Worm (Caenorhabditis elegans): ENCODE data around the gene ZK742.7.

The ZK742.7 gene

ce11 chrV:7808444-7808843 lies 10.3 kb downstream of the ZK742.7 start:
- TF ChIP-seq swsn-7 (tag; optimal IDR thresholded peaks at IDR 0.05) (no peak), zag-1 (tag; optimal IDR thresholded peaks at IDR 0.05) (no peak), C34B4.2 (tag; optimal IDR thresholded peaks at IDR 0.05) (no peak), efl-1 (optimal IDR thresholded peaks at IDR 0.05) (no peak), efl-1 (GFP tag; optimal IDR thresholded peaks at IDR 0.05 in 1 of 2) (peak in 1 of 2 experiments; percentile 59)

DNA sequence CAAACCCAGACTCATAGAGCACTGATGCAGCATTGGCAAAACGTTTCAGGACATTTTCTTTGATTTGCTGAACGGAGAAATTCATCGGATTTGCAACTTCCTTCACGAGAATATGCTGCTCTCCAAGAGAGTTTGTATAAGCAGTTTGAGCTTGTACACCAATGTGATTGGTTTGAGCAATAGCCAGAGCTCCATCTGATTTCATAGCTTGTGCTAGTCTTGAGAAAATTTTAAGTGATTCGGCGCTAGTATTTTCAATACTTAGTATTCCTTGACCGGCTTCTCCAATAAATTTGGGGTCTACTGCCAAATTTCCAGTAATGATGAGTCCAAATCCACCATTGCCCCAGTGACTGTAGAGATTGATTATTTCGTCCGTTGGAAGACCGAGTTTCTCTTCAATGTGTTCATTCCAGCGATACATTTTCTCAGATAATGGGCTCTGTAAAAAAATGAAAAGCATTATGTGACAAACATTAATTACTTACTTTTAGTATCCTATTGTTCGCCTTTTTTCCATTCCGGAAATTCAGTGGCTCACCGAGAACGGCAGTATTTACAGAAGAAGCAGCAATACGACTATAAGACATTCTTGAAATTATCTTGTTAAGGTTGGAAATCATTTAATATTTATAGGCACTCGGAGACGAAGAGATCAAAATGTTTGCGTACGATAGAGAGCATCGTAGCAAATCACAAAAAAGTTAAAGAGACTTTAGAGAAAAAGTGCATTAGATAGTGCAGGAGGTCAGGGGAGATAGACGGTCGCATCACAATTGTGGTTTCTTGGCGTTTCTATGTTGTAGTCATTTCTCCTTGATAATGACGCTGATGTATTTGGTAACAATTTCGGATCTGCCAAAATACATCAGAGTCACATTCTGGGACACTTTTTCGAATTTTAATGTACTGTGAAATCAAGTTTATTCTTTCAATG lies 11.4 kb downstream of the ZK742.7 start, which contains the start of gene ZK742.3:
ZK742.3 (minus strand) TSS at position 593 of the 937 bp plus-strand sequence.
- TF ChIP-seq ces-1 (GFP tag; optimal IDR thresholded peaks at IDR 0.05) = no peak
- no peak for TF ChIP-seq mab-9 (GFP tag; IDR thresholded peaks at IDR 0.05)
- no peak for TF ChIP-seq Y116A8C.19 (tag; optimal IDR thresholded peaks at IDR 0.05; ENCODE audit: borderline replicate concordance)
- peak; percentile 15 for TF ChIP-seq nhr-90 (tag; optimal IDR thresholded peaks at IDR 0.05; ENCODE audit: poor library complexity)
- no peak for TF ChIP-seq ceh-82 (tag; optimal IDR thresholded peaks at IDR 0.05)
- TF ChIP-seq nhr-77 (tag; optimal IDR thresholded peaks at IDR 0.05) = no peak
- TF ChIP-seq nhr-19 (GFP tag; conservative IDR thresholded peaks at IDR 0.05) = no peak
- no peak for TF ChIP-seq fkh-8 (tag; optimal IDR thresholded peaks at IDR 0.05)
- TF ChIP-seq aly-2 (tag; optimal IDR thresholded peaks at IDR 0.05) = no peak
- no peak for TF ChIP-seq lin-15B (tag; optimal IDR thresholded peaks at IDR 0.05)
- TF ChIP-seq jun-1 (tag; optimal IDR thresholded peaks at IDR 0.05) = no peak
- TF ChIP-seq lin-13 (GFP tag; optimal IDR thresholded peaks at IDR 0.05) = no peak
- peak; percentile 19 for TF ChIP-seq snu-23 (GFP tag; optimal IDR thresholded peaks at IDR 0.05)
- TF ChIP-seq nhr-11 (tag; optimal IDR thresholded peaks at IDR 0.05) = no peak
- TF ChIP-seq swsn-7 (tag; optimal IDR thresholded peaks at IDR 0.05) = no peak
- TF ChIP-seq alr-1 (tag; optimal IDR thresholded peaks at IDR 0.05; ENCODE audit: borderline replicate concordance) = no peak
- TF ChIP-seq skn-1 (tag; optimal IDR thresholded peaks at IDR 0.05) = no peak
- no peak for TF ChIP-seq fkh-10 (GFP tag; optimal IDR thresholded peaks at IDR 0.05)
- no peak for TF ChIP-seq egl-27 (tag; optimal IDR thresholded peaks at IDR 0.05)
- TF ChIP-seq mef-2 (tag; optimal IDR thresholded peaks at IDR 0.05) = no peak
- TF ChIP-seq efl-3 (GFP tag; optimal IDR thresholded peaks at IDR 0.05) = no peak
- no peak for TF ChIP-seq xbp-1 (tag; optimal IDR thresholded peaks at IDR 0.05)
- no peak for TF ChIP-seq C16A3.4 (tag; optimal IDR thresholded peaks at IDR 0.05)
- TF ChIP-seq mep-1 (tag; optimal IDR thresholded peaks at IDR 0.05) = no peak
- TF ChIP-seq fkh-4 (tag; optimal IDR thresholded peaks at IDR 0.05; ENCODE audit: borderline replicate concordance) = no peak
- TF ChIP-seq sup-37 (GFP tag; optimal IDR thresholded peaks at IDR 0.05) = no peak
- peak in 1 of 2 experiments; percentile 36 for TF ChIP-seq lin-35 (GFP tag; optimal IDR thresholded peaks at IDR 0.05)
- peak; percentile 28 for TF ChIP-seq lin-14 (GFP tag; optimal IDR thresholded peaks at IDR 0.05)
- TF ChIP-seq snpc-4 (tag; optimal IDR thresholded peaks at IDR 0.05) = no peak
- TF ChIP-seq blmp-1 (tag; optimal IDR thresholded peaks at IDR 0.05) = no peak
- TF ChIP-seq mdl-1 (tag; optimal IDR thresholded peaks at IDR 0.05) = no peak
- no peak for TF ChIP-seq ceh-90 (tag; optimal IDR thresholded peaks at IDR 0.05)
- TF ChIP-seq nhr-84 (tag; optimal IDR thresholded peaks at IDR 0.05) = no peak
- TF ChIP-seq fos-1 (tag; optimal IDR thresholded peaks at IDR 0.05) = no peak
- no peak for TF ChIP-seq F16B12.6 (tag; optimal IDR thresholded peaks at IDR 0.05)
- TF ChIP-seq unc-86 (tag; optimal IDR thresholded peaks at IDR 0.05) = no peak
- TF ChIP-seq efl-1 (optimal IDR thresholded peaks at IDR 0.05) = no peak
- peak in 1 of 2 experiments; percentile 78 for TF ChIP-seq efl-1 (GFP tag; optimal IDR thresholded peaks at IDR 0.05 in 1 of 2)
- TF ChIP-seq zip-4 (GFP tag; optimal IDR thresholded peaks at IDR 0.05) = no peak
- no peak for TF ChIP-seq lsy-2 (tag; optimal IDR thresholded peaks at IDR 0.05)
- TF ChIP-seq nhr-71 (tag; optimal IDR thresholded peaks at IDR 0.05) = peak; percentile 7
- TF ChIP-seq isw-1 (GFP tag; IDR thresholded peaks at IDR 0.05) = no peak
- no peak for TF ChIP-seq dpl-1 (GFP tag; optimal IDR thresholded peaks at IDR 0.05)
- TF ChIP-seq hpl-2 (GFP tag; optimal IDR thresholded peaks at IDR 0.05) = no peak
- TF ChIP-seq egl-13 (tag; optimal IDR thresholded peaks at IDR 0.05) = no peak
- TF ChIP-seq grh-1 (GFP tag; IDR thresholded peaks at IDR 0.05) = no peak
- TF ChIP-seq nhr-20 (tag; optimal IDR thresholded peaks at IDR 0.05) = peak; percentile 22

Measured in whole organism, L1 larva.